Worm (Caenorhabditis elegans): ENCODE results near the gene F37B4.10.

F37B4.10 gene

DNA sequence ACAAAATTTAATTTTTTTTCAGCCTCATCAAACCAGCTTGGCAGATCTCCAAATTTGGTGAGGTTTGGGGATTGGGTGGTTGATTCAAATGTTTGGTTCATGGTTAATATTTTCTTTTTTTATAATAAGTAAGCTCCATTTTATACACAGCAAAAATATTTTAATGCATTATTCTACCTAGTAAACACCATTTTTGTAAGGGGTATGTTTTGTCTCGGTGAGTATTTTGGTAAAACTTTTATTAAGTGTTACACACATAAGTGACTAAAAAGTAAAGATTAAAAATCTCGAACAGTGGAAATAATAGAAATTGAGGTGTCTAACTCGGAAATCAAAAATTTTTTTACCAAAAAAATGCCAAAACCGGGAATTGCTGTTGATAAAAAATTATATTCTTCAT, 11.3 kb upstream of the F37B4.10 start, which contains the start of gene srw-4:
Gene srw-4 (minus strand): TSS at position 101 of the 400 bp plus-strand sequence.
- TF ChIP-seq sem-2 (GFP tag; optimal IDR thresholded peaks at IDR 0.05) (no peak), ceh-83 (GFP tag; optimal IDR thresholded peaks at IDR 0.05) (no peak), nhr-12 (tag; optimal IDR thresholded peaks at IDR 0.05) (no peak), lin-13 (tag; optimal IDR thresholded peaks at IDR 0.05) (no peak), lsy-2 (tag; optimal IDR thresholded peaks at IDR 0.05) (no peak), snpc-4 (tag; optimal IDR thresholded peaks at IDR 0.05) (no peak), nhr-76 (tag; optimal IDR thresholded peaks at IDR 0.05) (no peak)

DNA sequence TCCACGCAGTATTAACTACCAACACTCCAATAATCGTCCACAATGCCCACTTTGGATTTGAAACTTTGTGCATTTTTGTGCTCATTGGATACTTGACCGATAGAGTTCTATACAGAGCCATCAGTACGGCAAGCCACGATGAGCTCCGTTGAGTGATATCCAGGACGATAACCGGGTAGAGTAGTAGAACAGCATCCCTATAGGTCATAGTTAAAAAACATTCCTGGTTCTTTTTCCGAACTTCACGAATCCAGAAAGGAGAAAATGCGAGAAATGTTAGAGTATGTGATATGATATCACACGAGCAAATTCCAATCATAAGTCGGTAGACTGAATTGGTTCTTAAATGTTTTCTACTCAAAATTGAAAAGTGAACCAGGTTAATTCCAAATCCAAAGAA, 10.9 kb upstream of the F37B4.10 start:
- no peak for TF ChIP-seq cnd-1 (tag; optimal IDR thresholded peaks at IDR 0.05)
- TF ChIP-seq ceh-43 (GFP tag; optimal IDR thresholded peaks at IDR 0.05) = no peak
- TF ChIP-seq flh-1 (GFP tag; optimal IDR thresholded peaks at IDR 0.05) = no peak
- no peak for TF ChIP-seq snpc-4 (tag; optimal IDR thresholded peaks at IDR 0.05)
- no peak for TF ChIP-seq elt-3 (tag; optimal IDR thresholded peaks at IDR 0.05)
- no peak for TF ChIP-seq lin-32 (GFP tag; optimal IDR thresholded peaks at IDR 0.05)
- TF ChIP-seq nhr-12 (tag; optimal IDR thresholded peaks at IDR 0.05) = no peak
- no peak for TF ChIP-seq blmp-1 (tag; optimal IDR thresholded peaks at IDR 0.05)
- TF ChIP-seq ceh-39 (tag; optimal IDR thresholded peaks at IDR 0.05) = no peak
- TF ChIP-seq unc-62 (GFP tag; optimal IDR thresholded peaks at IDR 0.05) = no peak
- TF ChIP-seq unc-39 (tag; optimal IDR thresholded peaks at IDR 0.05) = no peak
- no peak for TF ChIP-seq mep-1 (tag; optimal IDR thresholded peaks at IDR 0.05)
- TF ChIP-seq nhr-2 (tag; optimal IDR thresholded peaks at IDR 0.05) = no peak
- no peak for TF ChIP-seq ham-2 (GFP tag; optimal IDR thresholded peaks at IDR 0.05)
- TF ChIP-seq hlh-1 (tag; optimal IDR thresholded peaks at IDR 0.05) = no peak
- no peak for TF ChIP-seq ztf-11 (tag; optimal IDR thresholded peaks at IDR 0.05)
- no peak for TF ChIP-seq zip-8 (tag; optimal IDR thresholded peaks at IDR 0.05)
- no peak for TF ChIP-seq lin-13 (tag; optimal IDR thresholded peaks at IDR 0.05)

DNA sequence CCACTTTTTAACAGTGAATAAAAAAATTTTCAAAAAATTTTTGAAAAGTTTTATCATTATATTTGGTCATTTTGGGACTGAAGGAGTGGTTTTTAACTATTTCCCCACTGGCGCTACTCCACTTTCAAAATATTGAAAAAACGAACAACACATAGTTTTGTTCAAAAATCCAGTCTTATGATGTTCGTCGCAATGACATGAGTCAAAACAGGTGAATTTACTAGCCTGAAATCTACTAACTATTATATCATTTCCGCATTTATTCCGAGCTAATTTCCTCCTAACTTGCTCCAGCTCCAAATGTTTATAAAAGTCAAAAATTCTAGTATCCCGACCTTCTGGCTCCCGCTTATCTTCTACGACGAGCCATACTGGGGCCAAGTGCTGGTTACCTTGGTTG, 7.0 kb upstream of the F37B4.10 start, which contains the start of gene sre-24:
Gene sre-24 (plus strand): TSS at position 301 of the 400 bp plus-strand sequence.
- TF ChIP-seq elt-1 (tag; optimal IDR thresholded peaks at IDR 0.05; ENCODE audit: borderline replicate concordance, insufficient read depth) = no peak
- TF ChIP-seq unc-39 (tag; optimal IDR thresholded peaks at IDR 0.05) = no peak
- TF ChIP-seq nhr-2 (tag; optimal IDR thresholded peaks at IDR 0.05) = no peak
- no peak for TF ChIP-seq sem-2 (GFP tag; optimal IDR thresholded peaks at IDR 0.05)
- TF ChIP-seq nhr-12 (tag; optimal IDR thresholded peaks at IDR 0.05) = no peak
- TF ChIP-seq mls-2 (tag; optimal IDR thresholded peaks at IDR 0.05) = no peak
- TF ChIP-seq zip-8 (tag; optimal IDR thresholded peaks at IDR 0.05) = no peak
- TF ChIP-seq pha-4 (tag; optimal IDR thresholded peaks at IDR 0.05) = no peak

DNA sequence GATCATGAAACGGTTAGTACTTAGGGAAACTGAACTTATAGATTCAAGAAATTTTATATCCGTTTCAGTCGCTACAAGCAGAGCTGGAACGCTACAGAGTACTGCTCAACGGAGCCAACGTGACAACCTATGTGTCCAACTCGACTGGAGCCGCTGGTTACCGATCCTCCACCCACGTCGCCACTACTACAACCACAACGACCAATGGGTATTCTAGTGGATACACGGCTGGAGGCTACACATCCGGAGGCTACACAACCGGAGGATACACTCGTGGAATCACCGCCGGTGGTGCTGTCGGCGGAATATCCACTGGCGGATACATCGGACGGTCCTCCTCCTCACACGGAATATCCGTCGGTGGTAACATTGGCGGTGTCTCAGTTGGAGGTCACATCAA, 5.7 kb upstream of the F37B4.10 start:
- no peak for TF ChIP-seq ham-2 (GFP tag; optimal IDR thresholded peaks at IDR 0.05)
- TF ChIP-seq ces-1 (GFP tag; optimal IDR thresholded peaks at IDR 0.05) = no peak
- no peak for TF ChIP-seq ceh-83 (GFP tag; optimal IDR thresholded peaks at IDR 0.05)
- no peak for TF ChIP-seq bed-3 (GFP tag; optimal IDR thresholded peaks at IDR 0.05)
- TF ChIP-seq tbx-8 (GFP tag; optimal IDR thresholded peaks at IDR 0.05) = no peak
- TF ChIP-seq nhr-76 (tag; optimal IDR thresholded peaks at IDR 0.05) = no peak
- no peak for TF ChIP-seq lin-32 (GFP tag; optimal IDR thresholded peaks at IDR 0.05)
- no peak for TF ChIP-seq lin-13 (tag; optimal IDR thresholded peaks at IDR 0.05)
- no peak for TF ChIP-seq drap-1 (GFP tag; optimal IDR thresholded peaks at IDR 0.05)
- no peak for TF ChIP-seq mls-2 (tag; optimal IDR thresholded peaks at IDR 0.05)
- no peak for TF ChIP-seq ceh-43 (GFP tag; optimal IDR thresholded peaks at IDR 0.05)
- no peak for TF ChIP-seq ceh-39 (tag; optimal IDR thresholded peaks at IDR 0.05)
- TF ChIP-seq elt-1 (tag; optimal IDR thresholded peaks at IDR 0.05; ENCODE audit: borderline replicate concordance, insufficient read depth) = no peak
- TF ChIP-seq lsy-2 (tag; optimal IDR thresholded peaks at IDR 0.05) = no peak
- TF ChIP-seq snpc-4 (tag; optimal IDR thresholded peaks at IDR 0.05) = no peak

DNA sequence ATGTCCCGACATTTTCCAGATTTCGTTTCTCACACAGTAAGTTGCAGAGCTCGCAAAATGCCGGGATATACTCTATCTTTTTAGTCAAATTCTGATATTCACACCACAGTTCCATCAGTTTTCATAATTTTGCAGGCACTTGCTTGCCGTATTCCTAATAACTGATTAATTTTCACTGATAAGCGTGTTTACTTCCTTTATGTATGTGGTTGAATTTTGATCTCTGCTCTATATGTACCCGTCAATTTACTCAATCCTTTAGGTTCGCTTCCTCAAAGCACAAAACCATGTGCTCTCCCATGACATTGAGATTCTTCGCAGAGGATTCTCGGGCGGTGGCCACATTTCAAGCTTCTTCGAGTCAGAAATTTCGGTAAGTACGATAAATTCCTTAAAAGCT, 4.2 kb upstream of the F37B4.10 start:
- TF ChIP-seq lin-32 (GFP tag; optimal IDR thresholded peaks at IDR 0.05) = no peak
- TF ChIP-seq cnd-1 (tag; optimal IDR thresholded peaks at IDR 0.05) = no peak
- no peak for TF ChIP-seq bed-3 (GFP tag; optimal IDR thresholded peaks at IDR 0.05)
- no peak for TF ChIP-seq nhr-28 (tag; optimal IDR thresholded peaks at IDR 0.05)
- no peak for TF ChIP-seq elt-3 (tag; optimal IDR thresholded peaks at IDR 0.05)
- no peak for TF ChIP-seq nhr-2 (tag; optimal IDR thresholded peaks at IDR 0.05)
- TF ChIP-seq M03D4.4 (tag; optimal IDR thresholded peaks at IDR 0.05) = no peak
- no peak for TF ChIP-seq ceh-43 (GFP tag; optimal IDR thresholded peaks at IDR 0.05)
- no peak for TF ChIP-seq ces-1 (GFP tag; optimal IDR thresholded peaks at IDR 0.05)
- no peak for TF ChIP-seq mls-2 (tag; optimal IDR thresholded peaks at IDR 0.05)
- TF ChIP-seq tbx-8 (GFP tag; optimal IDR thresholded peaks at IDR 0.05) = no peak
- no peak for TF ChIP-seq lin-13 (tag; optimal IDR thresholded peaks at IDR 0.05)
- no peak for TF ChIP-seq mep-1 (tag; optimal IDR thresholded peaks at IDR 0.05)

Measured in whole organism, mixed stage, embryonic.